ENCODE assay signal across 3 fruit fly cellular contexts in the genomic region with DNA sequence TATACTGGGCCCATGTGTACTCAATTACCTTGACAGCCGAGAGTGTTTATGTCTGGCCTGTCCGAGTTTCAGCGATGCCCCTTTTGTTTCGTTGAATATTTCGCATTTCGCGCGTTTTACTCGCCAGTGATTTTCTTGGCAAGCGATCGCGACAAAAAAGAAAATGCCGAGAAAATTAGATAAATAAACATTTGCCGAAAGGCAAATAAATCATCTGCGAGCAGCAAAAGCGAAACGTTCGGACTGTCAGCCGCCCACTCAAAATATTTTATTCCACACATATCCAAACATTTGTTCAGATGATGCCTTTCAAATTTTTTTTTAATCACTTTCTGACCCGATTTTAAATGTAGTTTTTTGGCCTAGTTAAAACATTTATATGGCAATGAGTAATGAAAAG.
A peak's percentile ranks its signal among the peaks of the same experiment; 100 is the strongest.
TF ChIP-seq lines count a peak whose summit lies in the region.

No protein-coding gene starts in this region.

- TF ChIP-seq CTCF in whole organism, embryonic (GFP tag; optimal IDR thresholded peaks at IDR 0.05; lab: Kevin White, UChicago), result no peak

TF ChIP-seq in whole organism, adult, 20 proteins besides CTCF, POLR2A, EP300 and RAD21:
- TF ChIP-seq pad (GFP tag; optimal IDR thresholded peaks at IDR 0.05; lab: Kevin White, UChicago) (no peak), CG12768 (GFP tag; optimal IDR thresholded peaks at IDR 0.05; lab: Kevin White, UChicago) (no peak), toe (GFP tag; optimal IDR thresholded peaks at IDR 0.05; lab: Kevin White, UChicago) (no peak), kay (GFP tag; lab: Kevin White, UChicago; ENCODE audit: borderline replicate concordance) (peak; percentile 68)
TF ChIP-seq in whole organism, adult: peak in this region for 1.

TF ChIP-seq in whole organism, embryonic, 481 proteins besides CTCF, POLR2A, EP300 and RAD21:
- TF ChIP-seq sr (GFP tag; IDR thresholded peaks at IDR 0.05; lab: Robert Waterston, UW), result peak; percentile 71; the same call in 2 of the 3 replicates
- no peak for TF ChIP-seq CG8359 (GFP tag; optimal IDR thresholded peaks at IDR 0.05; lab: Kevin White, UChicago; ENCODE audit: borderline replicate concordance)
- TF ChIP-seq so (GFP tag; IDR thresholded peaks at IDR 0.05; lab: Robert Waterston, UW), result 0 out of 3 replicates have a peak, but pooled peaks have one; percentile 8
- TF ChIP-seq Nf-YC (tag; optimal IDR thresholded peaks at IDR 0.05; lab: Kevin White, UChicago), result no peak
- TF ChIP-seq CG11504 (tag; optimal IDR thresholded peaks at IDR 0.05; lab: Kevin White, UChicago), result no peak
- TF ChIP-seq Xbp1 (GFP tag; optimal IDR thresholded peaks at IDR 0.05; lab: Kevin White, UChicago), result no peak
- TF ChIP-seq sd (tag; optimal IDR thresholded peaks at IDR 0.05; lab: Kevin White, UChicago), result peak; percentile 89

TF ChIP-seq in whole organism, pupa, 21 proteins besides CTCF, POLR2A, EP300 and RAD21:
- TF ChIP-seq CG32121 (GFP tag; IDR thresholded peaks at IDR 0.05; lab: Robert Waterston, UW) (0 out of 2 replicates have a peak, but pooled peaks have one; percentile 25), CG9948 (tag; optimal IDR thresholded peaks at IDR 0.05; lab: Kevin White, UChicago) (no peak)
